Worm (Caenorhabditis elegans): ENCODE data around the gene C31G12.3.

- no peak for TF ChIP-seq dao-5 (tag; optimal IDR thresholded peaks at IDR 0.05)
- no peak for TF ChIP-seq him-1 (tag; optimal IDR thresholded peaks at IDR 0.05)
Observed at ce11 chrV:18137679-18138078, 47.3 kb upstream of the C31G12.3 start.

Data from whole organism, L4/young adult.